Worm (Caenorhabditis elegans) whole organism, L2 larva: ENCODE results near the gene K06H7.8.

Experiments used
- ceh-82 ChIP-seq: fragments of 150-350 bp; optimal IDR thresholded peaks from 2 replicates; lab custom pipeline; 2014; ENCODE audit warnings: missing biosample characterization, missing genetic modification characterization
- lin-13 ChIP-seq: fragments of 150-350 bp; optimal IDR thresholded peaks from 2 replicates; lab custom pipeline; 2014; ENCODE audit warnings: missing biosample characterization, missing genetic modification reagents, missing genetic modification characterization
- snpc-4 ChIP-seq: fragments of 150-350 bp; optimal IDR thresholded peaks from 2 replicates; lab custom pipeline; 2014; ENCODE audit warnings: missing biosample characterization, missing genetic modification characterization

- no peak for TF ChIP-seq ceh-82 (tag; lab: Kevin White, UChicago)
- no peak for TF ChIP-seq lin-13 (GFP tag; lab: Kevin White, UChicago)
- no peak for TF ChIP-seq snpc-4 (tag; lab: Kevin White, UChicago)
Observed at ce11 chrIII:8088235-8088634, 9.8 kb downstream of the K06H7.8 start, which contains the start of gene vms-1.
